Worm (Caenorhabditis elegans) whole organism, late embryonic: ENCODE data around the gene F56C9.10.

Source experiments
- K02D7.2 ChIP-seq: sonication (generic microtip); optimal IDR thresholded peaks from 2 replicates; lab custom pipeline; 2017; ENCODE audit warnings: mild to moderate bottlenecking, missing genetic modification characterization, missing compliant biosample characterization
- T23F11.4 ChIP-seq: fragments of 200-800 bp; sonication (Bioruptor generic); optimal IDR thresholded peaks from 2 replicates; lab custom pipeline; 2018; ENCODE audit warnings: mild to moderate bottlenecking, missing genetic modification characterization, missing compliant biosample characterization
- Y22D7AL.16 ChIP-seq: sonication (generic microtip); optimal IDR thresholded peaks from 2 replicates; lab custom pipeline; 2016; ENCODE audit warnings: missing genetic modification characterization, missing compliant biosample characterization
- ceh-18 ChIP-seq: sonication (generic microtip); optimal IDR thresholded peaks from 2 replicates; lab custom pipeline; 2016; ENCODE audit warnings: missing genetic modification characterization, missing compliant biosample characterization
- ceh-31 ChIP-seq: sonication (generic microtip); optimal IDR thresholded peaks from 2 replicates; lab custom pipeline; 2016; ENCODE audit warnings: missing genetic modification characterization, missing compliant biosample characterization
- ceh-34 ChIP-seq: sonication (generic microtip); optimal IDR thresholded peaks from 2 replicates; lab custom pipeline; 2016; ENCODE audit warnings: mild to moderate bottlenecking, missing genetic modification characterization, missing compliant biosample characterization
- ceh-45 ChIP-seq: fragments of 200-800 bp; sonication (Bioruptor generic); IDR thresholded peaks from 2 replicates; pipeline ENCODE4 v1.3.6; 2022; ENCODE audit warnings: missing genetic modification reagents, missing genetic modification characterization, missing compliant biosample characterization
- ceh-48 ChIP-seq: sonication (generic microtip); optimal IDR thresholded peaks from 2 replicates; lab custom pipeline; 2016; ENCODE audit warnings: missing genetic modification characterization, inconsistent platforms, missing compliant biosample characterization
- ceh-9 ChIP-seq: sonication (generic microtip); optimal IDR thresholded peaks from 2 replicates; lab custom pipeline; 2016; ENCODE audit warnings: mild to moderate bottlenecking, missing genetic modification characterization, inconsistent platforms, missing compliant biosample characterization
- elt-2 ChIP-seq: sonication (generic microtip); optimal IDR thresholded peaks from 2 replicates; lab custom pipeline; 2016; ENCODE audit warnings: missing genetic modification reagents, missing genetic modification characterization, missing compliant biosample characterization
- ets-4 ChIP-seq: sonication (generic microtip); optimal IDR thresholded peaks from 2 replicates; lab custom pipeline; 2016; ENCODE audit warnings: missing genetic modification characterization, missing compliant biosample characterization
- fax-1 ChIP-seq: sonication (generic microtip); optimal IDR thresholded peaks from 2 replicates; lab custom pipeline; 2016; ENCODE audit warnings: missing genotype, missing genetic modification characterization, missing compliant biosample characterization
- fkh-10 ChIP-seq: fragments of 150-350 bp; optimal IDR thresholded peaks from 2 replicates; lab custom pipeline; 2014; ENCODE audit warnings: missing biosample characterization, missing genetic modification reagents, missing genetic modification characterization
- hlh-13 ChIP-seq: fragments of 200-800 bp; sonication (Bioruptor generic); optimal IDR thresholded peaks from 2 replicates; lab custom pipeline; 2018; ENCODE audit warnings: mild to moderate bottlenecking, missing genetic modification characterization, missing compliant biosample characterization
- hlh-30 ChIP-seq: sonication (generic microtip); optimal IDR thresholded peaks from 2 replicates; lab custom pipeline; 2017; ENCODE audit warnings: antibody characterized with exemption, missing genetic modification characterization, missing compliant biosample characterization; ENCODE audit not compliant: insufficient read depth
- hlh-8 ChIP-seq: sonication (generic microtip); optimal IDR thresholded peaks from 2 replicates; lab custom pipeline; 2016; ENCODE audit warnings: missing genotype, missing genetic modification characterization, missing compliant biosample characterization
- lin-11 ChIP-seq: fragments of 200-800 bp; sonication (Bioruptor generic); optimal IDR thresholded peaks from 2 replicates; lab custom pipeline; 2018; ENCODE audit warnings: mild to moderate bottlenecking, missing genetic modification characterization, missing compliant biosample characterization
- mec-3 ChIP-seq: sonication (generic microtip); optimal IDR thresholded peaks from 2 replicates; lab custom pipeline; 2016; ENCODE audit warnings: borderline replicate concordance, missing genetic modification characterization, missing compliant biosample characterization
- nfya-1 ChIP-seq: sonication (generic microtip); optimal IDR thresholded peaks from 2 replicates; lab custom pipeline; 2017; ENCODE audit warnings: missing genetic modification characterization, mild to moderate bottlenecking, missing compliant biosample characterization, antibody characterized with exemption, moderate library complexity
- nhr-232 ChIP-seq: sonication (generic microtip); optimal IDR thresholded peaks from 2 replicates; lab custom pipeline; 2016; ENCODE audit warnings: missing genetic modification characterization, missing compliant biosample characterization
- pag-3 ChIP-seq: sonication (generic microtip); optimal IDR thresholded peaks from 2 replicates; lab custom pipeline; 2016; ENCODE audit warnings: missing compliant biosample characterization, missing genetic modification characterization, borderline replicate concordance
- pat-9 ChIP-seq: fragments of 200-800 bp; sonication (Bioruptor generic); optimal IDR thresholded peaks from 2 replicates; lab custom pipeline; 2018; ENCODE audit warnings: mild to moderate bottlenecking, missing genetic modification characterization, moderate library complexity, missing compliant biosample characterization
- pax-1 ChIP-seq: fragments of 150-350 bp; optimal IDR thresholded peaks from 2 replicates; lab custom pipeline; 2014; ENCODE audit warnings: missing biosample characterization, missing genetic modification characterization
- pha-2 ChIP-seq: sonication (generic microtip); optimal IDR thresholded peaks from 2 replicates; lab custom pipeline; 2017; ENCODE audit warnings: mild to moderate bottlenecking, missing genetic modification characterization, missing compliant biosample characterization
- rnt-1 ChIP-seq: sonication (generic microtip); optimal IDR thresholded peaks from 2 replicates; lab custom pipeline; 2016; ENCODE audit warnings: missing genetic modification characterization, missing compliant biosample characterization
- sdc-2 ChIP-seq: sonication (generic microtip); optimal IDR thresholded peaks from 2 replicates; lab custom pipeline; 2016; ENCODE audit warnings: missing genotype, missing genetic modification characterization, missing compliant biosample characterization
- sox-2 ChIP-seq: fragments of 200-800 bp; sonication (Bioruptor generic); IDR thresholded peaks from 2 replicates; pipeline ENCODE4 v1.3.6; 2022; ENCODE audit warnings: missing genetic modification reagents, missing genetic modification characterization, missing compliant biosample characterization
- sox-4 ChIP-seq: sonication (generic microtip); optimal IDR thresholded peaks from 2 replicates; lab custom pipeline; 2017; ENCODE audit warnings: mild to moderate bottlenecking, missing genetic modification characterization, inconsistent platforms, missing compliant biosample characterization
- syd-9 ChIP-seq: sonication (generic microtip); optimal IDR thresholded peaks from 2 replicates; lab custom pipeline; 2016; ENCODE audit warnings: mild to moderate bottlenecking, missing genetic modification characterization, moderate library complexity, missing compliant biosample characterization
- tbx-2 ChIP-seq: sonication (generic microtip); optimal IDR thresholded peaks from 2 replicates; lab custom pipeline; 2016; ENCODE audit warnings: missing genetic modification characterization, missing compliant biosample characterization
- unc-42 ChIP-seq: sonication (generic microtip); optimal IDR thresholded peaks from 2 replicates; lab custom pipeline; 2016; ENCODE audit warnings: missing genotype, missing genetic modification characterization, missing compliant biosample characterization
- unc-55 ChIP-seq: sonication (generic microtip); optimal IDR thresholded peaks from 2 replicates; lab custom pipeline; 2017; ENCODE audit warnings: missing biosample characterization, missing genetic modification reagents, missing genetic modification characterization

Gene F56C9.10

ce11 chrIII:7376143-7376802 lies 41.2 kb upstream of the F56C9.10 start:
- peak; percentile 41 for TF ChIP-seq tbx-2 (tag; lab: Kevin White, UChicago)
- TF ChIP-seq sdc-2 (tag; lab: Kevin White, UChicago): no peak
- peak; percentile 21 for TF ChIP-seq ceh-18 (tag; lab: Kevin White, UChicago)
- TF ChIP-seq hlh-30 (tag; lab: Kevin White, UChicago): peak; percentile 88
- TF ChIP-seq ceh-45: no peak
- peak; percentile 21 for TF ChIP-seq nfya-1 (tag; lab: Kevin White, UChicago)
- no peak for TF ChIP-seq T23F11.4
- peak; percentile 12 for TF ChIP-seq unc-55 (GFP tag; lab: Kevin White, UChicago)
- TF ChIP-seq pax-1: peak; percentile 36
- TF ChIP-seq mec-3: no peak
- no peak for TF ChIP-seq pat-9 (tag; lab: Kevin White, UChicago)
- peak; percentile 20 for TF ChIP-seq unc-42 (tag; lab: Kevin White, UChicago)
- TF ChIP-seq ceh-31 (tag; lab: Kevin White, UChicago): peak; percentile 34

ce11 chrIII:7375434-7375833 lies 40.3 kb upstream of the F56C9.10 start:
- TF ChIP-seq ets-4 (tag; lab: Kevin White, UChicago) (no peak), hlh-13 (GFP tag; lab: Kevin White, UChicago) (no peak), syd-9 (tag; lab: Kevin White, UChicago) (no peak), fax-1 (tag; lab: Kevin White, UChicago) (no peak), elt-2 (tag; lab: Kevin White, UChicago) (peak; percentile 61), sox-4 (tag; lab: Kevin White, UChicago) (no peak), nhr-232 (tag; lab: Kevin White, UChicago) (no peak), rnt-1 (tag; lab: Kevin White, UChicago) (no peak)

- TF ChIP-seq hlh-30 (tag; lab: Kevin White, UChicago) (peak; percentile 78), pha-2 (no peak)
- TF ChIP-seq, all 69 proteins: peak for 1
Observed at ce11 chrIII:7374681-7375271, 39.7 kb upstream of the F56C9.10 start, which contains the start of gene mml-1. Gene mml-1 (minus strand): TSS chrIII:7374731.

- no peak for TF ChIP-seq elt-2 (tag; lab: Kevin White, UChicago)
- no peak for TF ChIP-seq pat-9 (tag; lab: Kevin White, UChicago)
- no peak for TF ChIP-seq hlh-8 (tag; lab: Kevin White, UChicago)
- TF ChIP-seq nfya-1 (tag; lab: Kevin White, UChicago): no peak
- TF ChIP-seq fkh-10 (GFP tag; lab: Kevin White, UChicago): no peak
- no peak for TF ChIP-seq ceh-9
- no peak for TF ChIP-seq Y22D7AL.16 (tag; lab: Kevin White, UChicago)
- no peak for TF ChIP-seq sox-2
- TF ChIP-seq unc-55 (GFP tag; lab: Kevin White, UChicago): no peak
- TF ChIP-seq tbx-2 (tag; lab: Kevin White, UChicago): no peak
- TF ChIP-seq K02D7.2 (tag; lab: Kevin White, UChicago): no peak
- TF ChIP-seq pag-3 (tag; lab: Kevin White, UChicago): no peak
- TF ChIP-seq ceh-34 (tag; lab: Kevin White, UChicago): no peak
- no peak for TF ChIP-seq ceh-48
- no peak for TF ChIP-seq ets-4 (tag; lab: Kevin White, UChicago)
- no peak for TF ChIP-seq lin-11 (tag; lab: Kevin White, UChicago)
- no peak for TF ChIP-seq syd-9 (tag; lab: Kevin White, UChicago)
Observed at ce11 chrIII:7373802-7374435, 38.8 kb upstream of the F56C9.10 start.
